Fruit fly (Drosophila melanogaster) whole organism, wandering third instar larva: Measurements from ENCODE around the gene kay.
A peak's percentile ranks its signal among the peaks of the same experiment; 100 is the strongest.

Experiments
- CG32264 ChIP-seq: fragments of 200-800 bp; sonication (Bioruptor generic); optimal IDR thresholded peaks from 2 replicates; lab custom pipeline; 2016; ENCODE audit warnings: missing biosample characterization, missing genetic modification characterization
- CG9705 ChIP-seq: fragments of 200-800 bp; sonication (Bioruptor generic); optimal IDR thresholded peaks from 2 replicates; lab custom pipeline; 2018; ENCODE audit warnings: missing biosample characterization, mild to moderate bottlenecking, missing genetic modification characterization
- Dfd ChIP-seq: fragments of >200 bp; optimal IDR thresholded peaks from 2 replicates; lab custom pipeline; 2017; ENCODE audit warnings: missing biosample characterization, missing genetic modification characterization
- Dif ChIP-seq: fragments of 200-275, 200-300 bp; sonication (Bioruptor generic); optimal IDR thresholded peaks from 2 replicates; lab custom pipeline; 2018; ENCODE audit warnings: missing biosample characterization, missing genetic modification characterization; ENCODE audit not compliant: partially characterized antibody
- GATAd ChIP-seq: sonication (Bioruptor generic); optimal IDR thresholded peaks from 2 replicates; lab custom pipeline; 2016; ENCODE audit warnings: missing biosample characterization, missing genetic modification characterization
- HLH106 ChIP-seq: fragments of 200-800 bp; optimal IDR thresholded peaks from 3 replicates; lab custom pipeline; 2019; ENCODE audit warnings: missing biosample characterization, mild to moderate bottlenecking, missing genetic modification characterization, moderate library complexity
- Hnf4 ChIP-seq: fragments of 200-800 bp; sonication (Bioruptor generic); optimal IDR thresholded peaks from 2 replicates; lab custom pipeline; 2016; ENCODE audit warnings: missing biosample characterization, mild to moderate bottlenecking, missing genetic modification characterization
- Hr78 ChIP-seq: fragments of >200 bp; optimal IDR thresholded peaks from 2 replicates; lab custom pipeline; 2017; ENCODE audit warnings: missing biosample characterization, missing genetic modification characterization
- Hr83 ChIP-seq: fragments of 200-300 bp; sonication (Bioruptor generic); optimal IDR thresholded peaks from 2 replicates; lab custom pipeline; 2016; ENCODE audit warnings: missing biosample characterization, mild to moderate bottlenecking, missing genetic modification characterization, moderate library complexity; ENCODE audit not compliant: poor library complexity, severe bottlenecking
- Mio ChIP-seq: sonication (Bioruptor generic); optimal IDR thresholded peaks from 2 replicates; lab custom pipeline; 2016; ENCODE audit warnings: missing biosample characterization, missing genetic modification characterization
- N ChIP-seq: fragments of >200 bp; optimal IDR thresholded peaks from 2 replicates; lab custom pipeline; 2018; ENCODE audit warnings: missing biosample characterization, missing external identifiers, missing genetic modification characterization
- OdsH ChIP-seq: fragments of 200-800 bp; sonication (Bioruptor generic); optimal IDR thresholded peaks from 2 replicates; lab custom pipeline; 2016; ENCODE audit warnings: missing biosample characterization, mild to moderate bottlenecking, missing genetic modification characterization
- Rel ChIP-seq, 2 experiments: fragments of 200-800 bp; sonication (Bioruptor generic) in 1 of 2; optimal IDR thresholded peaks; 2 replicates in 1 of 2; 3 replicates in 1 of 2; lab custom pipeline; 2016 to 2019; ENCODE audit warnings: mild to moderate bottlenecking in 2 of 2, missing biosample characterization in 2 of 2, missing genetic modification characterization in 2 of 2, moderate library complexity in 1 of 2
- Sp1 ChIP-seq: fragments of 200-800 bp; sonication (Bioruptor generic); optimal IDR thresholded peaks from 3 replicates; lab custom pipeline; 2019; ENCODE audit warnings: missing biosample characterization, mild to moderate bottlenecking, missing genetic modification characterization, moderate library complexity
- Vsx2 ChIP-seq: fragments of 200-300, 225-300 bp; sonication (Bioruptor generic); optimal IDR thresholded peaks from 2 replicates; lab custom pipeline; 2018; ENCODE audit warnings: missing biosample characterization, missing genetic modification characterization; ENCODE audit not compliant: partially characterized antibody
- br ChIP-seq: fragments of 200-800 bp; sonication (Bioruptor generic); optimal IDR thresholded peaks from 2 replicates; lab custom pipeline; 2016; ENCODE audit warnings: missing biosample characterization, missing genetic modification characterization
- dl ChIP-seq, 2 experiments: fragments of 175-275, 200-275 bp in 1 of 2; fragments of 200-275 bp in 1 of 2; sonication (Bioruptor generic); optimal IDR thresholded peaks; lab custom pipeline; 2018; ENCODE audit warnings: mild to moderate bottlenecking in 2 of 2, missing biosample characterization in 2 of 2, missing genetic modification characterization in 2 of 2, moderate library complexity in 2 of 2; ENCODE audit not compliant: partially characterized antibody in 2 of 2, insufficient read depth in 1 of 2
- dmrt93B ChIP-seq: fragments of 200-800 bp; sonication (Bioruptor generic); optimal IDR thresholded peaks from 2 replicates; lab custom pipeline; 2018; ENCODE audit warnings: missing biosample characterization, mild to moderate bottlenecking, missing genetic modification characterization
- dsf ChIP-seq: sonication (Bioruptor generic); optimal IDR thresholded peaks from 2 replicates; lab custom pipeline; 2016; ENCODE audit warnings: missing biosample characterization, missing genetic modification characterization, borderline replicate concordance
- ey ChIP-seq: fragments of 200-800 bp; sonication (Bioruptor generic); optimal IDR thresholded peaks from 2 replicates; lab custom pipeline; 2016; ENCODE audit warnings: missing biosample characterization, missing genetic modification characterization
- fru ChIP-seq: fragments of 200-800 bp; sonication (Bioruptor generic); optimal IDR thresholded peaks from 3 replicates; lab custom pipeline; 2016; ENCODE audit warnings: missing biosample characterization, mild to moderate bottlenecking, missing genetic modification characterization
- h ChIP-seq: fragments of 200-800 bp; sonication (Bioruptor generic); optimal IDR thresholded peaks from 3 replicates; lab custom pipeline; 2016; ENCODE audit warnings: missing biosample characterization, mild to moderate bottlenecking, missing genetic modification characterization
- lola ChIP-seq: fragments of >200 bp; optimal IDR thresholded peaks from 2 replicates; lab custom pipeline; 2017; ENCODE audit warnings: missing biosample characterization, missing genetic modification characterization
- psq ChIP-seq: fragments of 200-800 bp; sonication (Bioruptor generic); optimal IDR thresholded peaks from 3 replicates; lab custom pipeline; 2017; ENCODE audit warnings: missing biosample characterization, mild to moderate bottlenecking, missing genetic modification characterization, moderate library complexity
- rgr ChIP-seq: fragments of 200-800 bp; sonication (Bioruptor generic); optimal IDR thresholded peaks from 3 replicates; lab custom pipeline; 2016; ENCODE audit warnings: missing biosample characterization, mild to moderate bottlenecking, missing genetic modification characterization
- sage ChIP-seq: fragments of 200-800 bp; sonication (Bioruptor generic); optimal IDR thresholded peaks from 2 replicates; lab custom pipeline; 2016; ENCODE audit warnings: missing biosample characterization, mild to moderate bottlenecking, missing genetic modification characterization
- sv ChIP-seq: fragments of 200-800 bp; sonication (Bioruptor generic); optimal IDR thresholded peaks from 3 replicates; lab custom pipeline; 2016; ENCODE audit warnings: missing biosample characterization, missing genetic modification characterization
- woc ChIP-seq: sonication (Bioruptor generic); optimal IDR thresholded peaks from 2 replicates; lab custom pipeline; 2016; ENCODE audit warnings: missing biosample characterization, mild to moderate bottlenecking, missing genetic modification characterization

kay gene

DNA sequence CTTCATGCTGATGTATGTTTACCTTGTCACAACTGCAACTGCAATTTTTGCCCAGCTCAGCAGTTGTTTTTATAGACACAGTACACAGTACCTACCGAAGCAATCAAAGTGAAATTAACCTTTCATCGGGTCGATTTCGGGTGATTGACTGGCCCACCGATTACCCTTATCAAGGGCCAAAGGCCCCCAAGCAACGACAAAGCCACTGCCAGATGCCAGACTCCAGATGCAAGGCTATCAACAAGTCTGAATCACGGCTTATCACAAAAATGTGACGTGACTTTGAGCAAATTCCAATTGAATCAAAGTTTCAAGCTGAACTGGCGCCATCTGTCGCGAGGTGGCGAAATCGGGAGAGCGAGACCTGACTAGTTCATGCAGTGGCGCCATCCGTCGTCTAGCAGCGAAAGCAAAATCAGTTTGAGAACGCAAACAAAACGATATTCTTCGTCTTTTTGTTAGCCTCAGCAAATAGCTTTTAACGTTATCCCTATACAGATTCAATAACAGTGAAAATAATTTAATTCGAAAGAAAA lies 48.9 kb upstream of the kay start, which contains the start of gene Obp99b (continued):
- TF ChIP-seq Mio, result no peak
- no peak for TF ChIP-seq psq (GFP tag; lab: Kevin White, UChicago)
- TF ChIP-seq Hnf4 (GFP tag; lab: Kevin White, UChicago), result peak; percentile 24
- no peak for TF ChIP-seq dsf (GFP tag; lab: Kevin White, UChicago)

DNA sequence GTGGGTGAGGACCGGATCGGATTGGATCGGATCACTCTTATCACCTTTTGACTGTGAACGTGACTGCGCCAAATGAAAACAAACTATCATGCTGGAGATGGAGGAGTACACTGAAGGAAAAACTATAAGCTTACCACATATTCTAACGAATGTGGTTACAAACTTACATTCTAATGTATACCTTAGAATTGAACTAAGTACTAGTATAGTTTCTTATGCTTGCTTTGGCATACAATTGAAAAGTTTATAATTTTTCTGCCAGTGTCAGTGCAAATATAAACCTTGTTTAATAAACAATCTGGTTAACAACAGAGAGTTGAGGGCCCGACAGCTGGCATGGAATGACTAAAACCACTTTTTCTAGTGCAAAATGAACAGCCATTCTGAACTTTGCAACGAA lies 48.3 kb upstream of the kay start:
- TF ChIP-seq OdsH (GFP tag; lab: Kevin White, UChicago) (no peak), rgr (GFP tag; lab: Kevin White, UChicago) (no peak), dmrt93B (GFP tag; lab: Kevin White, UChicago) (no peak), woc (GFP tag; lab: Kevin White, UChicago) (no peak), CG9705 (GFP tag; lab: Kevin White, UChicago) (no peak), GATAd (no peak), Hr78 (GFP tag; lab: Kevin White, UChicago) (no peak), br (GFP tag; lab: Kevin White, UChicago) (no peak), N (GFP tag; lab: Kevin White, UChicago) (no peak), sv (GFP tag; lab: Kevin White, UChicago) (no peak), CG32264 (GFP tag; lab: Kevin White, UChicago) (no peak), dl (GFP tag; optimal IDR thresholded peaks at IDR 0.05; lab: Kevin White, UChicago; ENCODE audit: insufficient read depth in 1 of 2, partially characterized antibody in 2 of 2) (no peak), Hnf4 (GFP tag; lab: Kevin White, UChicago) (no peak), HLH106 (tag; lab: Kevin White, UChicago) (no peak), h (GFP tag; lab: Kevin White, UChicago) (no peak), lola (GFP tag; lab: Kevin White, UChicago) (no peak), fru (GFP tag; lab: Kevin White, UChicago) (no peak)

DNA sequence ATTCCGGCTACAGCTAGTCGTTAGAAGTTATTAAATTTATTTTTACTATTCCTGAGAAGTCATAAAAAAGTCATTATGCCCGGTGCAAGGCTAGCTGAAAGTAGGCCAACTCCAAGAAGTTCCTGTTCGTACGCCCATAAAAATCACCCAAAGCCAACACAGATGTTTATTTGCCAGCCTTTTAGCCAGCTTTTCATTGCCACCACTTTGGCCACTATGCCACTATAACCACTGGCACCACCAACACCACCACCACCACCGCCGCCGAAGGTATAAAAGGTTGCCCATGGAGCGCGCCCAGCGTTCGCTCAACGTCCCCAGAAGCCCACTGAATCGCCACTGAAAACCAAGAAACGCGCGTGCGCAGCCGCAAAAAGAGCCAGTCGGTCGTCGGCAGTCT lies 47.4 kb upstream of the kay start, which contains the start of gene CG15506:
TSS of gene CG15506 (plus strand) at position 301 of the 400 bp plus-strand sequence.
- TF ChIP-seq Sp1 (no peak), woc (GFP tag; lab: Kevin White, UChicago) (no peak), Vsx2 (GFP tag; lab: Kevin White, UChicago) (no peak), Mio (no peak), sage (no peak), Dif (GFP tag; lab: Kevin White, UChicago) (no peak), br (GFP tag; lab: Kevin White, UChicago) (no peak), ey (GFP tag; lab: Kevin White, UChicago) (no peak), Dfd (no peak), rgr (GFP tag; lab: Kevin White, UChicago) (no peak)
- TF ChIP-seq, all 38 proteins: peak for 0

DNA sequence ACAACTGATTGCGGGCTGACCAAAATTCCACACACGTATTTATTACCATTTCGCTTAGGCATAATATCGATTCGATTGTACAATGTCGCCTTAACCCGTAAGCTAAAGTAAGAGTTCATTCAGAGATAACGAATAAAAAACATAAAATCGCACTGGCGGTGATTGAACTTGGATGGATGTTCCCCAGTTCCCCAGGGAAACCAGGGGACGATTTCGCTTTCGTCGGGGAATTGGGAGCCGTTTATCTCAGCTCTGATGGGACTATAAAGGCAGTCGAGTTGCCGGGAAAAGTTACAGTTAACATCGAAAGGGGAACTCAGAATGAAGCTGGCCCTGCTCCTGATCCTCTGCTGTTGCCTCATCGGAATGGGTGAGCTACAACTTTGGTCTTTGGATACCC lies 43.6 kb upstream of the kay start, which contains the start of gene CG34296:
TSS of gene CG34296 (plus strand) at position 301 of the 400 bp plus-strand sequence.
- TF ChIP-seq rgr (GFP tag; lab: Kevin White, UChicago) (no peak), Dif (GFP tag; lab: Kevin White, UChicago) (no peak)
- TF ChIP-seq, all 38 proteins: peak for 0

DNA sequence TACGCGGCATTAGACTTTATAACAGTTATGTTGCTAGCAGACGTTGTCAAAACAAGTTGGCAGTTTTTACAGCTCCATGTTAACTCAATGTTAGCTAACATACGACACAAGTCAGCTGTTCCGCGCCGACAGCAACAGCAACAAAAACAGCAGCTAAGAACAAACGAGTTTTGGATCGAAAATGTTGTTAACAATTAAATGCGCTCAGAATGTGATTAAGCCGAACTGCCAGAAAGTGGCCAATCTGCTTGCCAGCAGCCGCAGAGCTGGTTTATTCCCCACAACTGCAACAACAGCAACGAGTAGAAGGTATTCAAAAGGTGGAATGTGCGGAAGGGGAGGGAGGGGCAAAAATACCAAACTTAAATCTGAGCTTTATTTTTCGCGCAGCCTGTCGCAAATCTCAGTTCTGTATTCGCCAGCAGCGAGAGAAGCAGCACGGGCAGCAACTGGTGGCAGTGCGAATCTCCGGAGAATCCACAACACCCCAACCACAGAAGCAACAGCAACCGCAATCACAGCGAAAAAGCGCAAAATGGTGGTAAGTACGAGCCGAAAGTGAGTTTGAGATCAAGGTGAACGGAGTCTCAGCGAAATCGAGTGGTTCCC lies 42.6 kb upstream of the kay start, which contains the start of gene Pcd:
TSS of gene Pcd (plus strand) at position 116 of the 609 bp plus-strand sequence.
- TF ChIP-seq Hr83 (peak; percentile 2), OdsH (GFP tag; lab: Kevin White, UChicago) (peak; percentile 25), sage (peak; percentile 11), Dfd (no peak), rgr (GFP tag; lab: Kevin White, UChicago) (peak; percentile 11), Sp1 (peak; percentile 39), Rel (GFP tag; optimal IDR thresholded peaks at IDR 0.05; lab: Kevin White, UChicago) (no peak), Rel (tag; optimal IDR thresholded peaks at IDR 0.05; lab: Kevin White, UChicago) (peak; percentile 53), dl (GFP tag; optimal IDR thresholded peaks at IDR 0.05; lab: Kevin White, UChicago; ENCODE audit: insufficient read depth in 1 of 2, partially characterized antibody in 2 of 2) (no peak), CG9705 (GFP tag; lab: Kevin White, UChicago) (no peak)
- TF ChIP-seq, all 38 proteins: peak for 6
